Worm (Caenorhabditis elegans): ENCODE measurements around the gene srbc-70.

ce11 chrIV:4178424-4178823 lies 49.4 kb downstream of the srbc-70 start, which contains the start of gene tsen-34:
- no peak for TF ChIP-seq hlh-30 (tag; optimal IDR thresholded peaks at IDR 0.05; ENCODE audit: insufficient read depth)
- TF ChIP-seq pag-3 (tag; optimal IDR thresholded peaks at IDR 0.05; ENCODE audit: borderline replicate concordance), result no peak
- no peak for TF ChIP-seq nhr-232 (tag; optimal IDR thresholded peaks at IDR 0.05)
- no peak for TF ChIP-seq pqm-1 (tag; optimal IDR thresholded peaks at IDR 0.05)
- no peak for TF ChIP-seq unc-55 (GFP tag; optimal IDR thresholded peaks at IDR 0.05)
- TF ChIP-seq eyg-1 (tag; optimal IDR thresholded peaks at IDR 0.05), result no peak
- TF ChIP-seq ceh-22 (tag; optimal IDR thresholded peaks at IDR 0.05), result no peak
- TF ChIP-seq unc-86 (tag; optimal IDR thresholded peaks at IDR 0.05), result no peak
- TF ChIP-seq nhr-11 (tag; optimal IDR thresholded peaks at IDR 0.05), result no peak
- no peak for TF ChIP-seq ceh-14 (tag; optimal IDR thresholded peaks at IDR 0.05)
- TF ChIP-seq ref-2 (tag; optimal IDR thresholded peaks at IDR 0.05), result no peak
- no peak for TF ChIP-seq K09A11.1 (tag; optimal IDR thresholded peaks at IDR 0.05; ENCODE audit: insufficient read depth)
